Worm (Caenorhabditis elegans) whole organism, L2 larva: Measurements from ENCODE around the gene dhrr-1.

Source experiments
- ama-1 ChIP-seq: fragments of 150-350 bp; optimal IDR thresholded peaks from 2 replicates; lab custom pipeline; 2018; ENCODE audit warnings: inconsistent platforms
- elt-1 ChIP-seq: fragments of 150-350 bp; optimal IDR thresholded peaks from 2 replicates; lab custom pipeline; 2014; ENCODE audit warnings: missing biosample characterization, missing genetic modification characterization
- elt-3 ChIP-seq: sonication (generic microtip); optimal IDR thresholded peaks from 2 replicates; lab custom pipeline; 2017; ENCODE audit warnings: missing biosample characterization, missing genetic modification characterization
- nhr-11 ChIP-seq: fragments of 150-350 bp; optimal IDR thresholded peaks from 2 replicates; lab custom pipeline; 2014; ENCODE audit warnings: missing biosample characterization, missing genetic modification characterization
- nhr-12 ChIP-seq: fragments of 150-350 bp; optimal IDR thresholded peaks from 2 replicates; lab custom pipeline; 2014; ENCODE audit warnings: missing biosample characterization, missing genetic modification characterization
- nhr-25 ChIP-seq: fragments of 150-350 bp; sonication (generic microtip); optimal IDR thresholded peaks from 3 replicates; lab custom pipeline; 2014; ENCODE audit warnings: missing biosample characterization, missing genetic modification characterization
- nhr-77 ChIP-seq: fragments of 150-350 bp; optimal IDR thresholded peaks from 2 replicates; lab custom pipeline; 2014; ENCODE audit warnings: missing biosample characterization, missing genetic modification characterization
- snpc-4 ChIP-seq: fragments of 150-350 bp; optimal IDR thresholded peaks from 2 replicates; lab custom pipeline; 2014; ENCODE audit warnings: missing biosample characterization, missing genetic modification characterization
- unc-55 ChIP-seq: fragments of 150-350 bp; sonication (generic microtip); optimal IDR thresholded peaks from 3 replicates; lab custom pipeline; 2014; ENCODE audit warnings: missing biosample characterization, missing genetic modification reagents, missing genetic modification characterization
- unc-62 ChIP-seq: fragments of 150-350 bp; optimal IDR thresholded peaks from 2 replicates; lab custom pipeline; 2014; ENCODE audit warnings: missing biosample characterization, missing genetic modification reagents, missing genetic modification characterization

DNA sequence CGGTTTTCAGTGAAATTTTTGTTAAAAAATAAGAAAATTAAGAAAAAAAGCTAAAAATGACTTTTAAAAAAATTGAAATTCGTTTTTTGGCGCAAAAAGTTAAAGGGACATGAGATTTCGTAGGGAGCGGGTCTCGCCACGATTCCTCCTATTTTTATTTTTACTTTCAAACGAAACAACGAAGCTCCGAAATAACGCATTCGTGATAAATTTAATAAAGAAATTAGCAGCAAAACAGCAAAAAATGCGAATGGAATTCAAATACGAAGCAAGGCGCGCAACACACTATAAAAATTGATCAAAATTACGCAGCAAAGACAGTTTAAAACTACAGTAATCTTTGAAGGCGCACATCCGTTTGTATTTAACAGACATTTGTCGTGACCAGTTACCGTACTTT lies 44.7 kb upstream of the dhrr-1 start:
- TF ChIP-seq snpc-4 (tag; lab: Kevin White, UChicago) (no peak), elt-3 (no peak), unc-62 (no peak), nhr-12 (no peak), nhr-11 (tag; lab: Kevin White, UChicago) (no peak), ama-1 (no peak), nhr-77 (no peak), elt-1 (no peak), nhr-25 (tag; lab: Kevin White, UChicago) (no peak), unc-55 (GFP tag; lab: Kevin White, UChicago) (peak; percentile 83)
